Worm (Caenorhabditis elegans) whole organism, dauer: ENCODE measurements around the gene inx-2.

Experiments
- unc-62 ChIP-seq: sonication (generic microtip); optimal IDR thresholded peaks from 2 replicates; lab custom pipeline; 2017; ENCODE audit warnings: missing biosample characterization, missing genetic modification reagents, missing genetic modification characterization

Gene inx-2

ce11 chrX:11296683-11297365 lies at the start of gene inx-2:
Gene inx-2 (minus strand): TSS chrX:11296733.
- TF ChIP-seq unc-62 (GFP tag; lab: Kevin White, UChicago), result no peak

ce11 chrX:11346155-11346554 lies 49.6 kb upstream of the inx-2 start, which contains the start of gene oct-2:
Gene oct-2 (plus strand): TSS chrX:11346455.
- no peak for TF ChIP-seq unc-62 (GFP tag; lab: Kevin White, UChicago)

ce11 chrX:11345471-11345870 lies 48.9 kb upstream of the inx-2 start:
- TF ChIP-seq unc-62 (GFP tag; lab: Kevin White, UChicago), result no peak

ce11 chrX:11344899-11345298 lies 48.4 kb upstream of the inx-2 start:
- no peak for TF ChIP-seq unc-62 (GFP tag; lab: Kevin White, UChicago)

- no peak for TF ChIP-seq unc-62 (GFP tag; lab: Kevin White, UChicago)
Measured at ce11 chrX:11340478-11340877, 43.9 kb upstream of the inx-2 start.

ce11 chrX:11339375-11339924 lies 42.9 kb upstream of the inx-2 start, which contains the start of gene aco-1:
Gene aco-1 (plus strand): TSS chrX:11339874.
- TF ChIP-seq unc-62 (GFP tag; lab: Kevin White, UChicago), result no peak

ce11 chrX:11337783-11338182 lies 41.2 kb upstream of the inx-2 start, which contains the start of gene gcy-9:
Gene gcy-9 (minus strand): TSS chrX:11337883.
- TF ChIP-seq unc-62 (GFP tag; lab: Kevin White, UChicago), result no peak

- TF ChIP-seq unc-62 (GFP tag; lab: Kevin White, UChicago), result no peak
Measured at ce11 chrX:11337095-11337494, 40.6 kb upstream of the inx-2 start.

ce11 chrX:11329424-11329823 lies 32.9 kb upstream of the inx-2 start, which contains the start of gene npr-9:
Gene npr-9 (plus strand): TSS chrX:11329724.
- TF ChIP-seq unc-62 (GFP tag; lab: Kevin White, UChicago), result no peak

ce11 chrX:11328710-11329109 lies 32.2 kb upstream of the inx-2 start:
- no peak for TF ChIP-seq unc-62 (GFP tag; lab: Kevin White, UChicago)

ce11 chrX:11326827-11327226 lies 30.3 kb upstream of the inx-2 start, which contains the start of gene ZK455.5:
Gene ZK455.5 (minus strand): TSS chrX:11326927.
- TF ChIP-seq unc-62 (GFP tag; lab: Kevin White, UChicago), result no peak

ce11 chrX:11324240-11324639 lies 27.7 kb upstream of the inx-2 start, which contains the start of gene asm-2:
Gene asm-2 (minus strand): TSS chrX:11324251.
- no peak for TF ChIP-seq unc-62 (GFP tag; lab: Kevin White, UChicago)

ce11 chrX:11323225-11323624 lies 26.7 kb upstream of the inx-2 start:
- TF ChIP-seq unc-62 (GFP tag; lab: Kevin White, UChicago), result no peak

- no peak for TF ChIP-seq unc-62 (GFP tag; lab: Kevin White, UChicago)
Measured at ce11 chrX:11317939-11318338, 21.4 kb upstream of the inx-2 start, which contains the start of gene hizr-1. Gene hizr-1 (plus strand): TSS chrX:11318278.

- TF ChIP-seq unc-62 (GFP tag; lab: Kevin White, UChicago), result no peak
Measured at ce11 chrX:11316750-11317149, 20.2 kb upstream of the inx-2 start, which contains the start of gene nlp-57. Gene nlp-57 (plus strand): TSS chrX:11317050.

ce11 chrX:11315392-11315791 lies 18.9 kb upstream of the inx-2 start, which contains the start of gene F08G12.11:
Gene F08G12.11 (minus strand): TSS chrX:11315572.
- no peak for TF ChIP-seq unc-62 (GFP tag; lab: Kevin White, UChicago)
